Worm (Caenorhabditis elegans): ENCODE measurements around the gene nimk-1.
A peak's percentile ranks its signal among the peaks of the same experiment; 100 is the strongest.
"Not testable (repeated sequence)": the region's sequence is repeated elsewhere in the genome, so short reads cannot be mapped to it uniquely, and the experiment has no call there.

Gene nimk-1

DNA sequence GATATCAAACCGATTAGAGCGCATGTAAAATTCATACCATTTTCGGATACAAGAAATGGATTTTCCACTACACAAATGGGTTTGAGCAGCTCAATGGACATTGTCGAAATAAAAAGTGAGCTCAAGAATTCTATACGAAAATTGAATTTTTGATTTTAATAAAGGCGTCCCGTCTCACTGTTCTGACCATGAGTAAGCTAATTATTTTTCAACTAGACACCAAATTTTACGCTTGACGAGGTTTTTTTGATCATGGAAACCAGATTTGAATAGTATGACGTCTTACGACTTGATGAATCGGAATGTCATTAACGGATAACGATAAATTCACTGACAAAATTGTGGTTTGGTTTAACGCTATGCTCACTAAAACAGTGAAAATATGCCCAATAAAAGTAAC lies 19.2 kb upstream of the nimk-1 start, which contains the start of gene srh-61:
srh-61 (minus strand) TSS at position 101 of the 400 bp plus-strand sequence.
- no peak for TF ChIP-seq dao-5 (tag; optimal IDR thresholded peaks at IDR 0.05)
- no peak for TF ChIP-seq him-1 (tag; optimal IDR thresholded peaks at IDR 0.05)
- TF ChIP-seq W03F9.2 (tag; optimal IDR thresholded peaks at IDR 0.05), result no peak

DNA sequence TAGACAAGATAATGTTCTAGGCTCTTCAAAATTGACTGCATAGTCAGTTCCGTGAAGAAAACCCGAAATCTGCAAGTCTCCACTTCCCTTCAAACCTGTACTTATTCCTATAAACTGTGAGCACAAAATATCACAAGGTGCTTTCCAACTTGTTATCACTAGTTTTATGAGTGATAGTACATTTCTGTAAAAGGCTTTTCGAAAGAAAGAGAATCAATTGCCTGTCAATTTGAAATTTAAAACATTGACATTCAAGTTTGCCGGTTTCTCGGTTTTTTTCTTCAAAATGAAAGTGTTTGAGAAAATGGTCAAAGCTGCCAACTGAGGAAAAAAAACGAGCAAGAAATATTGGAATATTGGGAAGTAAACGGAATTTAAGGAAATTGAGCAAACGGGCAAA lies 17.5 kb upstream of the nimk-1 start:
- TF ChIP-seq W03F9.2 (tag; optimal IDR thresholded peaks at IDR 0.05), result no peak
- no peak for TF ChIP-seq him-1 (tag; optimal IDR thresholded peaks at IDR 0.05)
- no peak for TF ChIP-seq dao-5 (tag; optimal IDR thresholded peaks at IDR 0.05)

DNA sequence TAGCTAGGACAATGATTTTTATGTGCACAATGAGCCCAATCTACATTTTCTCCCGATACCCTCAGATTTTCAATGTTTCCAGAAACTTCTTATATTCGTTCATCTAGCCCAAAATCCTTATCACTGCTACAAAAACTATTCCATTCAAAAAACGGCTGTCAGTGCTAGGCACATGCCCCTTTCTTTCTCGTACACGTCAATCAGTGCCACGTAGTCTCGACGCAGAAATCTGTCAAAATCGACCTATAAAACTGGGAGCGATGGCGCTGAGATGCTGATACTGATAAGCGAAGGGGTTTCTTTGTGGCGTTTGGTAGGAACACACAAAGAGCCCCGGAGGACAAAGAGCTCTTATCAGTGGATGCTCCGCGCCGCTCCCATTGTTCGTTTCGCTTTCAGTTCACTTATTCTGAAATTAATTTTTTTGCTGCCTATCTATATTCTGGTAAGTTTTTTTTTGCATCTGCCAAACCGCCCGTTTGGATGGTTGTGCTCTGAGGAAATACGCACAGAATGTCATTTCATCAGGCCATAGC lies 16.7 kb upstream of the nimk-1 start, which contains the start of gene srh-70:
srh-70 (minus strand) TSS at position 51 of the 536 bp plus-strand sequence.
- no peak for TF ChIP-seq him-1 (tag; optimal IDR thresholded peaks at IDR 0.05)
- no peak for TF ChIP-seq W03F9.2 (tag; optimal IDR thresholded peaks at IDR 0.05)
- no peak for TF ChIP-seq dao-5 (tag; optimal IDR thresholded peaks at IDR 0.05)

DNA sequence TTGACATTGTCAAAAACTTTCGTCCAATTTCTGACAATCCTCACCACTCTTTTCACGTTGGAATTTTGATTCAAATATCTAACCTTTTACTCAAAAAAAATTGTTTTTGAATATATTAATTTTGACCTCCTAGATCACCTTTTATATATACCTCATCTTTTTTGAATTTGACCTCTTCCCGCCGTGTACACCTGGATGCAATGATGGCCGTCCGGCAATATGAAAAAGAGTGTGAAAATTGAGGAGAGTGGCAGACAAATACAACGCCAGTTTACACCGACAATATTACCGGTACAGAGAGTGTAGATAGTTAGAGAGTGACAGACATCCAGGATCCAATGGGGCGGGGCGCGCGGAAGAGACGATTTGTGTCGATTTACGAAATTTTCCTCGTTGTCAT lies 15.9 kb upstream of the nimk-1 start, which contains the start of gene ceh-99:
ceh-99 (plus strand) TSS at position 366 of the 400 bp plus-strand sequence.
- TF ChIP-seq him-1 (tag; optimal IDR thresholded peaks at IDR 0.05) (no peak), dao-5 (tag; optimal IDR thresholded peaks at IDR 0.05) (no peak), W03F9.2 (tag; optimal IDR thresholded peaks at IDR 0.05) (no peak)

DNA sequence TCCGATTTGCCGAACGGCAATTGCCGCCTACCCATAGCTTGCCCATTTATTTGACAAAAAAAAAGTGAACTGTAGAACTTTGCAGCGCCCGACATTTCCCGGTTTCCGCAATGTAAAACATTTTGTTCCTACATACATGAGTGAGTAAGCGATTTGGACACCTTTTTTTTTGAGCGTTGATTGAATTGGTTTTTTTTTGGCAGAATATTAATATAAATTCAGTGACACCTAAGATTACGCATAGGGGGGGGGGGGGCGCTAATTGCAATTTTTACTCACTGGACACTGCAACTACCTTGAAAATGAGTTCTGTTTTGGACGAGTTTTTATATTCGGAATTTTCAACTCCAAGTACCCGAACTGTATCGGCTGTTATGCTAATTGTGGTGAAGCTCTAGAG lies 10.0 kb upstream of the nimk-1 start, which contains the start of gene srx-118:
srx-118 (plus strand) TSS at position 301 of the 400 bp plus-strand sequence.
- TF ChIP-seq W03F9.2 (tag; optimal IDR thresholded peaks at IDR 0.05), result no peak
- TF ChIP-seq dao-5 (tag; optimal IDR thresholded peaks at IDR 0.05), result no peak
- TF ChIP-seq him-1 (tag; optimal IDR thresholded peaks at IDR 0.05), result no peak

DNA sequence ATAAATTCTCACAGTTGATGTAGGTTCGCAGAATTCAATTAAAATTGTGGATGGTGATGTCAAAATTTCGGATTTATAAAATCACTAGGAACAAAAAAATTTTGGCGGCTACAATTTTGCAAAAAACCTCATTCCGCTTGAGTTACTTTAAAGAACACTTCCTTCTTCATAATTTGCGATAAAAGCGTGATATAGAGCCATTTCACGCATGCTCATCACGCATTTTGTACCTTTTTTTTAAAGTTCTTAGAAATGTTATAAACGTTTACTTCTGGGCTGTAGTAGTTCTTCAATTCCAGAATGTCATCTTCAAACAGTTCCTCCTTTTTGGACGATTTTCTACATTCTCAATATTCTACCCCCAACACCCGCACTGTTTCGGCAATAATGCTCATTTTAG lies 7.6 kb upstream of the nimk-1 start, which contains the start of gene srx-119:
srx-119 (plus strand) TSS at position 301 of the 400 bp plus-strand sequence.
- TF ChIP-seq W03F9.2 (tag; optimal IDR thresholded peaks at IDR 0.05) (no peak), him-1 (tag; optimal IDR thresholded peaks at IDR 0.05) (no peak), dao-5 (tag; optimal IDR thresholded peaks at IDR 0.05) (no peak)

DNA sequence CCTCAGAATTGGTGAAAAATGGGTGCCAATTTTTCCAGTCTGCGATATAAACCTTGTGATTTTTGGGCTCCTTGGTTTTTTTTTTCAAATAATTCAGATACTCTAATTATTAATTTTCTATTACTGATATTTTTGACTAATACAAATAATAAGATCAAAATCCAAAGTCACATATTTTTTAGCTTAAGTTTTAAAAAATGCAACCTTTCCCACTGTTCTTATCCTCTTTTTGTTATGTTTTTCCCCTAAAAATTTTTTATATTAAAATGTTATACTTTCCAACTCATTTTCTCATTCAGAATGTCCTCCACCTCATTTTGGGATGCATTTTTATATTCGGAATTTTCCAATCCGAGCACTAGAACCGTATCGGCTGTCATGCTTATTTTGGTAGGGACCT lies 4.6 kb upstream of the nimk-1 start, which contains the start of gene srx-120:
srx-120 (plus strand) TSS at position 301 of the 400 bp plus-strand sequence.
- no peak for TF ChIP-seq him-1 (tag; optimal IDR thresholded peaks at IDR 0.05)
- no peak for TF ChIP-seq dao-5 (tag; optimal IDR thresholded peaks at IDR 0.05)
- no peak for TF ChIP-seq W03F9.2 (tag; optimal IDR thresholded peaks at IDR 0.05)

DNA sequence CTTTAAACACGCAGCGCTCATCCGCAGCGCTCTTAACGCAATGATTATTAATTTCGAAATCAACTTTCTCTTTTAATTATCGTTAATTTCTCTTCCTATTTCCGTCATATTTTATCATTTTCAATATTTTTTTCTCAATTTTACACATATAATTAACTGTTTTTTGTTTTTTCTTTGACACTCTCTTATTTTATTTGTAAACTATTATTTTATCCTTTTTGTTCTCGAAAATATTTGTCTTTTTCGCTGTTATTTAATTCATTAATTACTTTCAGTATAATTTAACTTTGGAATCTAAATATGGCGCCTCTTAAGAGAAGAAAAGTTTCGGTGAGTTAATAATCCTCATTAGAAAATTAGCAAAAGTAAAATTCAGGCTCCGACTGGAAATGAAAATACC lies 650 bp downstream of the nimk-1 start, which contains the start of gene F49C5.3:
F49C5.3 (plus strand) TSS at position 301 of the 400 bp plus-strand sequence.
- not testable (repeated sequence) for TF ChIP-seq W03F9.2, him-1, dao-5 (tag; optimal IDR thresholded peaks at IDR 0.05)

DNA sequence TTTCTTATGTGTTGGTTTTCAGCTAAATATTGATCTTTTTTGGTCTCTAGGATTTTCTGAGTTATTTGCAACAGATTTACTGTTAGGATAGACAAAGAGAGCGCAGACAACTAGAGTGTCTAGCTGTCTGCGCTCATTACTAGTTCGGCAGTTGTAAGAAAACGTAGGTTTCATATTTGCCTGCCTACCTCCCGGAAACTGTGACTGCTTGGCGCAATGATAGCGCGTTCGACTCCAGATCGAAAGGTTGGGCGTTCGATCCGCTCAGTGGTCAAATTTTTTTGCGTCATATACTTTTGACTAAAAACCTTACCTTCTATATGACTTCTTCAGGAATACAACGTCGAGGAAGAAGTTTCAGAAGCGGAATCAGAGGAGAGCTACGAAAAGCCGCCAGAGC lies 3.8 kb downstream of the nimk-1 start:
- TF ChIP-seq dao-5 (tag; optimal IDR thresholded peaks at IDR 0.05), result no peak
- no peak for TF ChIP-seq him-1 (tag; optimal IDR thresholded peaks at IDR 0.05)
- TF ChIP-seq W03F9.2 (tag; optimal IDR thresholded peaks at IDR 0.05), result no peak

DNA sequence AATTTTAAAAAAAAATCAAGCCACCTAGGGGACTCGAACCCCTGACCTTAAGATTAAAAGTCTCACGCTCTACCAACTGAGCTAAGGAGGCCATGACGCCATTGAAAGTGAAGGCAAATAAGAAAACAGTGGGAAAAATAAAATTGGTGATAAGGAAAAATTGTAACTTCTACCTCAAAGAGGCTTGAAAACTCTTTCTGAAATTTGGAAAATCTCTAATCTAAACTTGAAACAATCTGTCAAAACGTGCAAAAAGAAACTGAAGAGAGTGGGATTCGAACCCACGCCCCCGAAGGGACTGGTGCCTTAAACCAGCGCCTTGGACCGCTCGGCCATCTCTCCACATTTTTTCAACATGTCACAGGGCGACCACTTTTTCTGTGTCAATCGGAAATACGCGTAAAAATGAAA lies 6.1 kb downstream of the nimk-1 start:
- TF ChIP-seq dao-5 (tag; optimal IDR thresholded peaks at IDR 0.05), result peak; percentile 64

DNA sequence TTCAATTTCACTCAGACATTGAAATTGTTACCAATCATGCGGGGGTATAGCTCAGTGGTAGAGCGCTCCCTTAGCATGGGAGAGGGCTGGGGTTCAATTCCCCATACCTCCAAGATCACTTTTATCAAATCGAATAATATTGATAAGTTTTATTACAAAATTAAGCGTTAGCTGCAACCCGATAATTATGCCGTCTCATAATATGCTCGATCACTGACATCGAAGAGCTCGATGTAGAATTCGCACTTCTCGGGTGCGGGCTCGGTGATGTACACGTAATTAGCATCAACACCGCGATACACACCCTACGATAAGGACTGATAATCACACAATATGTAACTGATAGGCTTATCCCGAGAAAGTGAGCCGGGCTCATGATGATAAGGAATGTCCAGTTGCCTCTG lies 7.0 kb downstream of the nimk-1 start:
- TF ChIP-seq W03F9.2 (tag; optimal IDR thresholded peaks at IDR 0.05), result no peak
- TF ChIP-seq dao-5 (tag; optimal IDR thresholded peaks at IDR 0.05), result no peak
- TF ChIP-seq him-1 (tag; optimal IDR thresholded peaks at IDR 0.05), result no peak

DNA sequence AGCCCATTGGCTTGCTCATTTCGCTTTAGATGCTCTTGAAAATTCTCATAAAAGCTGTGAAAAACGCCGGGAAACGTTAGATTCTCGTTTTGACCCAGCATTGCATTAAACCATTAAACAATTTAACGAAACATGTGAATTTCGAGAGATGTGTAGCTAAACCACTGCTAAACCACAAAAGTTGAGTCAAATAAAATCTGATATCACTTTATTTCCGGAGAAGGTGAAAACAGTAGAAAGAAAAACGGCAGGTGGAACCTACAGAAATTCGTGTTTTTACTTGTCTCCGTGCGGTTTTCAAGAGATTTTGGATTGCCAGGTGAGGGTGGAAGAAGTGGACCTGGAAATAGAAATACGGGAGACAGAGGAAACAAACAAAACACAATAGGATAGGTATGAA lies 9.0 kb downstream of the nimk-1 start, which contains the start of gene F49C5.9:
F49C5.9 (minus strand) TSS at position 101 of the 400 bp plus-strand sequence.
- TF ChIP-seq W03F9.2 (tag; optimal IDR thresholded peaks at IDR 0.05), result no peak
- no peak for TF ChIP-seq him-1 (tag; optimal IDR thresholded peaks at IDR 0.05)
- TF ChIP-seq dao-5 (tag; optimal IDR thresholded peaks at IDR 0.05), result no peak

DNA sequence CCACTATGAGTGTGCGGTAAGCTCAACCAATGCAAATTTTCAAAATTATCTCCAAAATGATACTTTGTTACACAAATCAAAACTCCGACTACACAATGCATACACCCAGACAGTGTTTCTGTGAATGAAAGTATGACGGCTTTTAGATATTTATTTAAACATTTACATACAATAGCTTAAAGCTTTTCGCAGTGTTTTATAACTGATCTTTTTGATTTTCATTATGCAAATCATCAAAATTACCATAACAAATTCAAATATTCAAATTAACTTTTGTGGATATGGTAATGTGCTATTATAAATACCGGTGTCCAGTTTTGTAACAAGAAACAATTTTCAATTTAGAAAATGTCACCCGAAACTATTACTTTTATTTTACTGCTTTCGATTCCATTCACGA lies 10.9 kb downstream of the nimk-1 start, which contains the start of the genes F49C5.5 and F49C5.10:
F49C5.5 (minus strand) TSS at position 101 of the 400 bp plus-strand sequence.
F49C5.10 (plus strand) TSS at position 344 of the 400 bp plus-strand sequence.
- TF ChIP-seq dao-5 (tag; optimal IDR thresholded peaks at IDR 0.05) (no peak), him-1 (tag; optimal IDR thresholded peaks at IDR 0.05) (no peak), W03F9.2 (tag; optimal IDR thresholded peaks at IDR 0.05) (no peak)

DNA sequence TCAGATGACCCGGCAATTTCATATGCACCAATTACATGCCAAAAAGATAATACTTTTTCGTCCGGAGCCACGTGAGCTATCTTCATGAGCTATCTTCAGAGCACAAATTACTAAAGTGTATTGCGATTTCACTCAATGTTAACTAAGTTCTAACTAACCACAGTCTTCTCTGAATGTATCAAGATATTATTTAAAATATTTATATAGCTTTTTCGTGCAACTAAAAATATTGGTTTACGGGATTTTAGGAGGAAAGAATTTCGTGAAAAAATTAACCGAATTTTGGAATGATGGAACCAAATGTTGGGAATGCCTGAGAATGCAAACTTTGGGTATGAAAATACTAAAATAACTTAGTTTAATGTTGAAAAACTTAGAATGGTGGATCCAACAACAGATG lies 12.0 kb downstream of the nimk-1 start, which contains the start of gene F49C5.16:
F49C5.16 (plus strand) TSS at position 301 of the 400 bp plus-strand sequence.
- no peak for TF ChIP-seq him-1 (tag; optimal IDR thresholded peaks at IDR 0.05)
- no peak for TF ChIP-seq dao-5 (tag; optimal IDR thresholded peaks at IDR 0.05)
